Worm (Caenorhabditis elegans): ENCODE results near the gene nep-25.

Gene nep-25

ce11 chrII:5839227-5839626 lies 2.8 kb upstream of the nep-25 start, which contains the start of gene ZK1248.19:
TSS of gene ZK1248.19 (minus strand) at chrII:5839414.
- TF ChIP-seq unc-55 (GFP tag; optimal IDR thresholded peaks at IDR 0.05) (peak; percentile 57), nhr-6 (tag; optimal IDR thresholded peaks at IDR 0.05) (no peak), nhr-21 (tag; optimal IDR thresholded peaks at IDR 0.05) (no peak), alr-1 (tag; optimal IDR thresholded peaks at IDR 0.05) (no peak), blmp-1 (tag; optimal IDR thresholded peaks at IDR 0.05; ENCODE audit: insufficient read depth) (no peak), ztf-4 (tag; optimal IDR thresholded peaks at IDR 0.05) (no peak), fos-1 (tag; optimal IDR thresholded peaks at IDR 0.05) (no peak), R02D3.7 (tag; optimal IDR thresholded peaks at IDR 0.05) (peak; percentile 67), gmeb-1 (tag; optimal IDR thresholded peaks at IDR 0.05) (peak; percentile 34), unc-62 (GFP tag; optimal IDR thresholded peaks at IDR 0.05) (no peak), snpc-4 (tag; optimal IDR thresholded peaks at IDR 0.05) (no peak), lsy-2 (tag; optimal IDR thresholded peaks at IDR 0.05) (peak; percentile 4 to 63), egl-27 (tag; optimal IDR thresholded peaks at IDR 0.05) (no peak), F13H6.1 (tag; optimal IDR thresholded peaks at IDR 0.05) (no peak), peb-1 (tag; optimal IDR thresholded peaks at IDR 0.05) (no peak), aly-2 (tag; optimal IDR thresholded peaks at IDR 0.05) (no peak), nhr-237 (tag; optimal IDR thresholded peaks at IDR 0.05) (no peak), unc-39 (tag; optimal IDR thresholded peaks at IDR 0.05) (no peak), ztf-11 (tag; optimal IDR thresholded peaks at IDR 0.05) (no peak), nhr-11 (tag; optimal IDR thresholded peaks at IDR 0.05) (no peak), sma-9 (GFP tag; optimal IDR thresholded peaks at IDR 0.05) (peak; percentile 13), sma-9 (tag; optimal IDR thresholded peaks at IDR 0.05) (no peak), mbf-1 (tag; optimal IDR thresholded peaks at IDR 0.05) (no peak), ztf-1 (GFP tag; conservative IDR thresholded peaks at IDR 0.05) (no peak), nhr-129 (tag; optimal IDR thresholded peaks at IDR 0.05) (peak; percentile 44), lin-13 (GFP tag; optimal IDR thresholded peaks at IDR 0.05) (no peak), ama-1 (optimal IDR thresholded peaks at IDR 0.05) (no peak), C34F6.9 (tag; optimal IDR thresholded peaks at IDR 0.05) (peak; percentile 36), lin-39 (tag; optimal IDR thresholded peaks at IDR 0.05) (no peak), elt-3 (tag; optimal IDR thresholded peaks at IDR 0.05) (no peak), zag-1 (tag; optimal IDR thresholded peaks at IDR 0.05) (no peak), elt-1 (tag; optimal IDR thresholded peaks at IDR 0.05) (no peak), mdl-1 (tag; optimal IDR thresholded peaks at IDR 0.05) (no peak), Y55F3AM.14 (GFP tag; optimal IDR thresholded peaks at IDR 0.05) (no peak), nhr-12 (tag; optimal IDR thresholded peaks at IDR 0.05) (no peak), skn-1 (tag; optimal IDR thresholded peaks at IDR 0.05) (no peak), crh-2 (tag; optimal IDR thresholded peaks at IDR 0.05) (no peak), nhr-10 (tag; optimal IDR thresholded peaks at IDR 0.05) (no peak), ceh-82 (tag; optimal IDR thresholded peaks at IDR 0.05) (no peak), ceh-16 (tag; optimal IDR thresholded peaks at IDR 0.05) (no peak), lin-11 (tag; optimal IDR thresholded peaks at IDR 0.05) (no peak), sem-4 (tag; optimal IDR thresholded peaks at IDR 0.05) (no peak), nhr-23 (tag; optimal IDR thresholded peaks at IDR 0.05) (no peak), sma-3 (GFP tag; optimal IDR thresholded peaks at IDR 0.05) (no peak), dmd-4 (tag; optimal IDR thresholded peaks at IDR 0.05) (no peak)

DNA sequence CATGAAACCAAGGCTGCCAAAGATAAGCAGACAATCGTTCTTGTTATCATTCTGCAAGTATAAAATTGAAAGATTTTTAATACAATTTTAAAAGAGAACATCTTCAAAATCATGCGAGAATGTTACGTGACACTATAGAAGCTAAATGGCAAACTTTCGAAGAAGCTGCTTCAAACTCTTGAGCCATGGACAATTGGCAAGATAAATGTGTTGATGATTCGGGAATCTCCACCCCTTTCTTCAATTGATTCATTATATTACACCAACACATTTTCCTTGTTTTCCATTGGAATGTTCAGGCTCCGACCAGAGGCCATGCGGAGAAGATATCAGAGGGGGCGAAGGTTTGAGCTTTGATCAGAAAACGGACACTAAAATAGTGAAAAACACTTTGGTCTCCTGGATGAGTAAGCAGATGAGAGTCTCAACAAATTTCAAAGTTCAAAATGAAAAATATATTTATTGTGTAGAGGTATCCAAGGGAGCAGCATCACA lies 940 bp upstream of the nep-25 start, which contains the start of gene lec-5:
Gene lec-5 (minus strand): TSS at position 51 of the 495 bp plus-strand sequence.
- TF ChIP-seq sma-9 (GFP tag; optimal IDR thresholded peaks at IDR 0.05) (peak; percentile 60), sma-9 (tag; optimal IDR thresholded peaks at IDR 0.05) (no peak), lsy-2 (tag; optimal IDR thresholded peaks at IDR 0.05) (peak in 1 of 2 experiments; percentile 33), F13H6.1 (tag; optimal IDR thresholded peaks at IDR 0.05) (peak; percentile 48), unc-39 (tag; optimal IDR thresholded peaks at IDR 0.05) (no peak), mab-5 (tag; optimal IDR thresholded peaks at IDR 0.05) (peak; percentile 25), nhr-129 (tag; optimal IDR thresholded peaks at IDR 0.05) (peak; percentile 45), elt-1 (tag; optimal IDR thresholded peaks at IDR 0.05) (no peak)

All from whole organism, L2 larva.